Fruit fly (Drosophila melanogaster): ENCODE results near the gene Sol1.

The Sol1 gene

DNA sequence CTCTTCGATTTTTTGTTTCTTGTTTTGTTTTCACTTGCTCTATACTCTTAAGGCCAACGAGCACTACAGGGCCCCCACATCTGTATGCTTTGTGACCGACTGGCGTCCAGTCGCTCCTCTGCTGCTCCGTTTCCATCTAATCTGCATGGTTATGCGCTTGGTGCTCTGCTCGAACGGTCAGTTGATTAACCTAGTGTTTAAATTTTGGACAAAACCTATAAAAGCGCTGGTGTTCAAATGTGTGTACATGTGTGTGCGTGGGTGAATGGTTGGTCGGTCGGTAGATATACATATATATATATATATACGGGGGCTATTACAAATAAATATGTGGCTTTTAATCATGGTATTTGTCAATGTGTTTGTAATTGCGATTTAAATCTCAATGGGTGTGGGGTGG, 37.9 kb downstream of the Sol1 start:
- TF ChIP-seq CG8478 (optimal IDR thresholded peaks at IDR 0.05) (no peak), CTCF (optimal IDR thresholded peaks at IDR 0.05) (no peak)

DNA sequence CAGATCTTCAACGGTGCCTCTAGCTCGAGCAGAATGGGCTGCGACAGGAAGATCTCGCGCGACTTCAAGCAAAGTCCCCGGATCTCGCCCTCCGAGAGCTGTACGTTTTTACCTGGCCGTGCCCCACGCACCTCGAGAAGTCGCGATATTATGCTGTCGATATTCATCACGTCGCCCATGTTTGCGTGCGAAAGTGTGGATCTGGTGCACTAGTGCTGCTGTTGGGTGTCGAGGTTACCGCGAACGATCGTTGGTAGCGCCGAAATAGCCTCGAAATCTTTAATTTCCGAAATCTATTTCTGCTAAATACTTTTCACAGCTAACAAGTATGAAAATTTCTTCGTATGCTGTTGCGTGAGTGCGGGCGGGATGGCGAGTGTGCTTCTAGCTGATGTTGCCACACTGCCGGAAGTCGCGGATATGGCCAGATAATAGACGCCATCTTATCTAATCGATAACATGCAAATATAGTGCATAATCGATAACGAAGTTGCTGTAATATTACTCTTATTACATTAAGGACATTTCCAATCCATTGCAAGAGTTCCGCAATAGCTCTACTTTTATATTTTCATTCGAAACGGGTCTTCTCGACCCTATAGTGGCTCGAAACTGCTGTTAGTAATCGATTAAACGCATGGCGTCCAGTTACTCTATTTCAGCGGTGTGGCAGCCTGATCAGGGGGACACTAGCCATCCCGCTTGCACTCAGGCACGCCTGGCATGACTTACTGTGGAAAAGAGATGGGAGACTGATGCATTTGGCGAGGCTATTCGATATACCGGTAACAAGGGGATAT, 39.7 kb downstream of the Sol1 start, which contains the start of gene Pp1-87B:
Pp1-87B (minus strand) TSS at position 408 of the 800 bp plus-strand sequence.
- TF ChIP-seq CG8478 (optimal IDR thresholded peaks at IDR 0.05) (no peak), CTCF (optimal IDR thresholded peaks at IDR 0.05) (peak in 1 of 2 experiments; percentile 12)

DNA sequence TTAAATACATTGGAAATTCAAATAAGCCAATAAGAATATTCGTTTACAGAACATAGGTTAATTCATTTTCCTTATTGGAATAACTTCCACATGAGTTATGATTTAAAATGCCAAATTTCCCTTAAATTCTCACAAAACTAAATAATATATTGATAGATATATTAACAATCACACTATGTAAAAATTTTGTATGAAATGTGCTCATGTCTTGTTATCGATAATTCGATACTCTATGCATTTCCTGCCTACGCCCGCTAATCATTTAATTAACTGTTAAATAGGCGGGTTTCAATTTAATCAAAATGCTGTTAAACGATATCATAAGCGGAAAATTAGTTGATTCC, 40.2 kb downstream of the Sol1 start, which contains the start of gene NANS:
NANS (plus strand) TSS at position 269 of the 344 bp plus-strand sequence.
- TF ChIP-seq CTCF (optimal IDR thresholded peaks at IDR 0.05), result no peak
- no peak for TF ChIP-seq CG8478 (optimal IDR thresholded peaks at IDR 0.05)

DNA sequence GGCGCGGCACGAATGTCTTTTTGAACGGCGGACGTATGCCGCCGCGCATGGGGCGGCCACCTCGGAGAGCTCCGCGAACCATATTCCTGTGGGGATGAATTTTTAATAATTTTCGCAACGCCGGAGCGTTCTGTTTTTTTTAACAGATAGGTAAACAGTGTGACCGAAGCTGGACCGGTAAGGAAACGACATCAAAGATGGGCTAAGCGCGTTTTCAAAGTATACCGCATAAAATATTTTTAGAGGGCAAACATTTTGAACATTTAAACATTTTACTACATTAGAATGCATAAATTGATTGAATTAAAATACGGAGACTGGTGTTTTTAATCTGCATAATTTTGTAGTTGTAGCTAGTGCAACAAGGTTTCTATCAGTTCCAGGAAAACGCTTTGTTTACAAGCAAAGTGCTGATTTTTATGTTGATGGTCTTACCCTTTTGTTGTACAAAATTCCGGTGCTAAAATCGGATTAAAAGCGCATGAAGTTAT, 43.1 kb downstream of the Sol1 start, which contains the start of the genes CG5641 and CG5245:
CG5641 (minus strand) TSS at position 163 of the 491 bp plus-strand sequence.
CG5245 (plus strand) TSS at position 441 of the 491 bp plus-strand sequence.
- TF ChIP-seq CG8478 (optimal IDR thresholded peaks at IDR 0.05) (no peak), CTCF (optimal IDR thresholded peaks at IDR 0.05) (no peak)

DNA sequence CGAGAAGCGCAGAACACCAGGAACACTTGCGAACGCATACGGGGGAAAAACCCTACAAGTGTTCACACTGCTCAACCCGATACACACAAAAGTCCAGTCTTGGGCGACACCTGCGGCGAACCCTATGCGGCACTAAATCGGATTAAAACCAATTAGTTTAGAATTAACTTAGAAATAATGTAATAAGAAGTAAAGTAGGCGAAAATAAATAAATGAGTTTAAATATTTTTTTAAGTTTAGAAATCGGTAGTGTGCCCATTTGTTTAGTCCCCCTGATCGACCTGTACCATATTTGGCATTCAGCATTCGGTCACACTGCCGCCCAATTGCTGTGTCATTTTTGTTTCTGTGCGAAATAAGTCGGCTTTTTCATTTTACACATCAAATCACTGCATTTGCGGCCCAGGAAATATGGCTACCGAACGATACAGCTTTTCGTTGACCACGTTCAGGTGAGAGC, 45.0 kb downstream of the Sol1 start, which contains the start of gene Prosalpha2:
Prosalpha2 (plus strand) TSS at position 292 of the 460 bp plus-strand sequence.
- TF ChIP-seq CTCF (optimal IDR thresholded peaks at IDR 0.05) (no peak), CG8478 (optimal IDR thresholded peaks at IDR 0.05) (no peak)

DNA sequence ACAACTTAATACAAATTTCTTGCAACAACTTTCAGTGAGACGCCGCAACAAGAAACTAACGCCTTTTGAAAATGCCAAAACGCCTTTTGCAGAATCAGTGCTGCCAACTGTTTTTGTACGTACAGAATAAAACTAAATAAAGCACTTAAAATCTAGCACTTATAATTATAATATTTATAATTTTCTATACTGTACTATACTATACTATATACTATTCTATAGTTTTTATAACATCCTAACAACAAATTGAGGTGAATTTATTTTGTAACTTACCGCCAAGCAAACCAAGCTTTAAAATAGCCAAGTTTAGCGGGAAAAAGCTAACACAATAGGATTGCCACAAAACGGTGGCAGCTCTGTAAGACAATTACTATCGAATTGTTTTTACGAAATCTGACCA, 47.7 kb downstream of the Sol1 start, which contains the start of the genes Aos1 and Srlp:
Aos1 (minus strand) TSS at position 59 of the 400 bp plus-strand sequence.
Srlp (plus strand) TSS at position 335 of the 400 bp plus-strand sequence.
- TF ChIP-seq CG8478 (optimal IDR thresholded peaks at IDR 0.05), result no peak
- TF ChIP-seq CTCF (optimal IDR thresholded peaks at IDR 0.05), result no peak

DNA sequence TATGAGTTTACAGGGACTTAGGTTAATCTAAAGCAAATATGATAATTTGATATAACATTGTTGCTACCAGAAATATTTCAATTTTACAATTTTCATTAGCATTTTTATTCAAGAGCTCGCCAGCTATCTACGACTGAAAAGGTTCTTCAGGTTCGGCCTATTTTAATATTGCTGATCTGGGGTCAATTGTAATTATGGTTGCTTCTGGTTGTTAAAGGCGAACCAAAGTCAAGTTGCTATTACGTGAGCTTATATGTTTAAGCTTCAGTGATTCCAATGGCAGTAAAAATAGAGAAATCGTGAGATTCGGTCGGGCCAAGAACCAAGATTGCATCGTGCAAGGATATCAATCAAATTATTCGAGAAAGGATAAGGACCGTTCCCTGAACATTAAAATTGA, 49.9 kb downstream of the Sol1 start, which contains the start of gene Desat2:
Desat2 (plus strand) TSS at position 301 of the 400 bp plus-strand sequence.
- no peak for TF ChIP-seq CG8478 (optimal IDR thresholded peaks at IDR 0.05)
- no peak for TF ChIP-seq CTCF (optimal IDR thresholded peaks at IDR 0.05)

DNA sequence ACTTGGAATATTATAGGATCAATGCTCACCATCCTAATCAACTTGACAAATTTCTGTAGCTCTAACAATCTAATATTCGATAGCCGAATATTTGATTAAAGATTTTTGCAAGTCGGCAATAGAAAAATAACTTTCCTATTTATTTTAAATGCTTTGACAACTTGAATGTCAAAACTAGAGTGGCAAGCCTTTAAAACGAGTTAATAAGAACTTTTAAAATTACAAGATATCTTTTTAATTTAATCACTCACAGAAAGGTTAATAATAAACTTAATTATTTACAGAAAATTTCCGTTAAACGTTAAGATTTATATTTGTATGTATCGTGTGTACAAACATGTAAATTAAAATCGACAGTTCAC, 53.0 kb downstream of the Sol1 start, which contains the start of the genes CG17207 and CG46427:
CG17207 (minus strand) TSS at position 101 of the 362 bp plus-strand sequence.
CG46427 (minus strand) TSS at position 101 of the 362 bp plus-strand sequence.
- TF ChIP-seq CTCF (optimal IDR thresholded peaks at IDR 0.05) (no peak), CG8478 (optimal IDR thresholded peaks at IDR 0.05) (no peak)

DNA sequence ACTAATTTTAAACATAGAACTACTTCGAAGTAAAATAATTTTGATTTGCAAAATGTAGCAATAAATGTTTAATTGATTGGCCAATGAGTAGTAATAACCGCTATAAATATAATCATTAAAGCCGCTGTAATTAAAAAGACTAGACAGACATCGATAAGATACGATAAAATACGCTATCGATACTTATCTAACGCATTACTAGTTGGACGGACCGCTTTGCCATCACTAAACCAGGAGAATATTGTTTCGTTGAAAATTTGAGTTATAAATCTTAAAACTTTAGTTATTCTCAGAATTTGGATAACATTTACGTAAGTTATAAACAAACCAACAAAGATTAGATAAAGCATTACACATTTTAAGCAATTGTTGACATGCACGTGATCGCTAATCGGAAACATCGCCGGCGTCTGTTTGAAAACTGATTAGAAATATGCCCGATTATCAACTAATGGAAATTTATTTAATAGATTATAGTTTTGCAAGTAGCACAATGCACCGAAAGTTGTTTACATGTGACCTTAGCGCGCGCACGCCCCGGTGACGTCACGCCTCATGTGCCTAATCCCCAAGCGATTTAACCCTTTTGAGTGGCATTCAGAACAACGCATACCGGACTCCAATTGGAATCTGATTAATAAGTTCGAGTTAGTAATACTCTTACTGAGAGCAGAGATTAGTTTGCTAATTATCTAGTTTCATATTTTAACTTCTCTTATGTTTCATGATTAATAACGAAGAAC, 53.5 kb downstream of the Sol1 start, which contains the start of gene Desat1:
Desat1 (plus strand) TSS at position 200 of the 743 bp plus-strand sequence.
- TF ChIP-seq CTCF (optimal IDR thresholded peaks at IDR 0.05), result peak in 1 of 2 experiments; percentile 5
- no peak for TF ChIP-seq CG8478 (optimal IDR thresholded peaks at IDR 0.05)

DNA sequence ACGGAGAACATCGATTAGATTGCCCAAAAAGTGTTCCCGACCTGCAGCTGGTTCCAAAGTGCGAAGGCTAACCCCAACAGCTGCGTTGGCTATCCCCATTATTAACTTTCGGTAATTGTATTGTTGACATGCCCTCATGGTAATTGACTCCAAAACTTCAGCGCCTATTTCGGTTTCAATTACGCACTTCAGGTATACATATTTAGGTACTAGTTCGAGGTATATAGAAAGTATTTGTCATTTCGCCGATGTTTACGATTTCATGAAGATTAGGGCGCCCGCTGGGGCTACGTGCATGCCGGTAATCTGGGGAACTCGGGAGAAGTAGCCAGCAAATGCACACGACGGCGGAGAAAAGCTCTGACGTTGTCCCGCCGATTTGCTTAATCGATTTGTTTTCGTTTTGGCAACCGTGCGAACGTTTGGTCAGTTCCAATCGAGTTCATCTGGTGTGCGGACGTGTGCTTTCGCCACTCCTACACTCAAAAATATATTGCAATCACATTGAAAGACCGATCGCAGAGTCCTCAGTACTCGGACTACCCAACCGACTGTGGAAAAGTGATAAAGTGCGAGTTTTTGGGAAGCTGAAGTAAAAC, 55.1 kb downstream of the Sol1 start:
- TF ChIP-seq CG8478 (optimal IDR thresholded peaks at IDR 0.05) (no peak), CTCF (optimal IDR thresholded peaks at IDR 0.05) (no peak)

DNA sequence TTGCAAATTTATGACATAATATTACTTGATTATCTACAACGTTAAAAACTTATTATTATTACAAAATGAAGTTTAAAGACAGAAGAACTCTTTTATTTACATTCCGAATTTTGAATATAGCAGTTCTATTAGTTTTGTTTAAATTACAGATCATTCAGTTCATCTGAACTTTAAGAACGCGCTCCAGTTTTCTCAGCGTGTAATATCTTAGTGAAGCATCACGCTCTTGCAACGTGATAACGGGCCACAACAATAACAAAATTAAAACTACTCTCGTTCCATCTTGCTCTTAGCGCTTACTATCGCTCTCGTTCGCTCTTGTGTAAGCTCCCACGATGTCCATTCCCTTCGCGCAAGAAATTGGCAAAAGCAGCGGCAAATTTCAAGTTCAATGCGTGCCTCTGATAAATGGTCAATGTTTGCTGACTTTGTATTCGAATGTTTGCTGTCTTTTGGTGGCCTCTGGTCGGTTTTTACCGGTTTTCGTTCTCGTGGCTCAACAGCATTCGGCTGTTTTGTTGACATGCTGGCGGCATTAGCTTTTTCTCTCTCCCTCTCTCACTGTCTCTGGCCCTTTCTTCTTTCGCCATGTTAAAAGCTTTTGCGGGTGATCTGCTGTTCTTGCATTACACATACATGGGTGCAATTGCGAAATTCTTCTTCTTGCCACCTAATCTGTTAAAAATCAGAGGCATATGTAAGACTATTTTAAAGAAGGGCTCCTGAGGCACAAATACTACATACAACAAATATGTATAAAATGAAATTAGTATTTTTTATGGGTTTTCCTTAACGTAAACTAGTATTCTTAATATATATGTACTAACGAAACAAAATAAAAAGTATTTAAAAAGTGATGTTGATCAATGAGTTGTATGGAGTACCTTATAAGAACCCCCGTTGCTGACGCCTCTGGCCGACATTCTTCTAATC, 56.8 kb downstream of the Sol1 start:
- TF ChIP-seq CG8478 (optimal IDR thresholded peaks at IDR 0.05) (no peak), CTCF (optimal IDR thresholded peaks at IDR 0.05) (no peak)

DNA sequence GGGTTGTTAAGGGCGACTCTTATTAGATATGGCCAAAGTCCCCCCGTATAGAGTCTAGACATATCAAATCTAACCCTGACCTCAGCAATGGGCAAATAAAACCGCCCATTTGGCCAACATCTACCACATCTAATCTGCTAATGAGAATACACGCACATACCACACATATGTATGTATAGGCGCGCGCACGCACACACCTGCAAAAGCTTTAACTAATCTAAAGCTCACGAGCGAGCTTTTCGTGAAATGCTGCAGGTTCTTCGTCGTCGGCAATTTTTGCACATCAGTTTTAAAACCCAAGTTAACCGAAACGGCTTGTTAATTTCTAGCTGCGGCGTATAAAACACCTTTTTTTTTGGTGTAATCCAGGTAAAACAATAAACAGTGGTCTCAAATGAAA, 57.7 kb downstream of the Sol1 start:
- TF ChIP-seq CTCF (optimal IDR thresholded peaks at IDR 0.05) (no peak), CG8478 (optimal IDR thresholded peaks at IDR 0.05) (no peak)

DNA sequence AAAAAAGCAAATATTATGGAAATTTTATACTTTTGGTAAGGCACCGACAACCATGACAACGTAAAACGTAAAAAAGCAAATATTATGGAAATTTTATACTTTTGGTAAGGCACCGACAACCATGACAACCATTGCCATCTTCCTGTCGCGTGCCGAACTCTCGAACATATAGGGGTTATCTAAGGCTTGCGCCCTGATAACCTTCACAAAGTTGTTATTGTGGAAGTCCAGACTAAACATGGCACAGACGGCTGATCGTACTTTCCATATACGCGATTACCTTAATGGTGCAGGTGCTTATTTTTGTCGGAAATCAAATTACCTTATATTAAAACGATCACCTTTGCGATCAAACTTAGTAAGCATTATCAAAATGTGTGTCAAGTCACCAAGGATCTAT, 59.4 kb downstream of the Sol1 start:
- TF ChIP-seq CTCF (optimal IDR thresholded peaks at IDR 0.05) (no peak), CG8478 (optimal IDR thresholded peaks at IDR 0.05) (no peak)

Data from S2 (cell line).